Fruit fly (Drosophila melanogaster): ENCODE data around the gene Ost48.

Gene Ost48

dm6 chrX:9134922-9135453 lies 23.3 kb downstream of the Ost48 start, which contains the start of gene fend (continued):
- TF ChIP-seq sim (GFP tag; IDR thresholded peaks at IDR 0.05) (no peak), p53 (GFP tag; optimal IDR thresholded peaks at IDR 0.05) (no peak), GATAe (GFP tag; conservative IDR thresholded peaks at IDR 0.05) (no peak), gcm2 (GFP tag; optimal IDR thresholded peaks at IDR 0.05) (no peak), CG4730 (GFP tag; IDR thresholded peaks at IDR 0.05) (no peak), kah (GFP tag; optimal IDR thresholded peaks at IDR 0.05) (no peak), CG3995 (GFP tag; optimal IDR thresholded peaks at IDR 0.05) (no peak), CG13287 (GFP tag; IDR thresholded peaks at IDR 0.05; ENCODE audit: partially characterized antibody) (no peak), Lim3 (GFP tag; IDR thresholded peaks at IDR 0.05) (no peak), pzg (GFP tag; optimal IDR thresholded peaks at IDR 0.05) (no peak), pho (GFP tag; optimal IDR thresholded peaks at IDR 0.05) (no peak), Lhr (GFP tag; optimal IDR thresholded peaks at IDR 0.05) (peak; percentile 14), CG31388 (GFP tag; optimal IDR thresholded peaks at IDR 0.05) (no peak), CG14667 (GFP tag; IDR thresholded peaks at IDR 0.05) (no peak), salm (tag; optimal IDR thresholded peaks at IDR 0.05) (no peak), Drgx (GFP tag; IDR thresholded peaks at IDR 0.05) (no peak), CG17829 (tag; optimal IDR thresholded peaks at IDR 0.05) (peak; percentile 61), CrebB (tag; optimal IDR thresholded peaks at IDR 0.05) (no peak), ato (GFP tag; IDR thresholded peaks at IDR 0.05; ENCODE audit: partially characterized antibody) (no peak), org-1 (GFP tag; optimal IDR thresholded peaks at IDR 0.05) (no peak), CG10267 (tag; optimal IDR thresholded peaks at IDR 0.05) (peak; percentile 46), fru (optimal IDR thresholded peaks at IDR 0.05) (no peak), CG32767 (GFP tag; IDR thresholded peaks at IDR 0.05) (no peak), CG10979 (tag; optimal IDR thresholded peaks at IDR 0.05) (peak; percentile 31), maf-S (GFP tag; optimal IDR thresholded peaks at IDR 0.05) (no peak), gem (tag; optimal IDR thresholded peaks at IDR 0.05) (peak; percentile 57), CG2875 (GFP tag; optimal IDR thresholded peaks at IDR 0.05) (no peak), CG12071 (GFP tag; optimal IDR thresholded peaks at IDR 0.05) (no peak), CG2199 (GFP tag; IDR thresholded peaks at IDR 0.05) (no peak), CG4360 (GFP tag; IDR thresholded peaks at IDR 0.05) (peak; percentile 4; the same call in 1 of the 2 replicates), CG34224 (GFP tag; IDR thresholded peaks at IDR 0.05; ENCODE audit: partially characterized antibody) (no peak), cato (GFP tag; optimal IDR thresholded peaks at IDR 0.05; ENCODE audit: borderline replicate concordance) (no peak), BEAF-32 (GFP tag; optimal IDR thresholded peaks at IDR 0.05) (no peak), CG3163 (GFP tag; optimal IDR thresholded peaks at IDR 0.05) (no peak), Dad (GFP tag; optimal IDR thresholded peaks at IDR 0.05) (no peak), CG1602 (GFP tag; optimal IDR thresholded peaks at IDR 0.05) (no peak), onecut (GFP tag; IDR thresholded peaks at IDR 0.05) (no peak), Hr39 (optimal IDR thresholded peaks at IDR 0.05) (no peak), insv (GFP tag; optimal IDR thresholded peaks at IDR 0.05) (peak in 1 of 2 experiments; percentile 68), hbn (GFP tag; IDR thresholded peaks at IDR 0.05; ENCODE audit: partially characterized antibody) (no peak), CG1024 (GFP tag; IDR thresholded peaks at IDR 0.05) (no peak), CG15011 (GFP tag; optimal IDR thresholded peaks at IDR 0.05) (peak; percentile 34), luna (GFP tag; optimal IDR thresholded peaks at IDR 0.05) (no peak), CG3065 (GFP tag; optimal IDR thresholded peaks at IDR 0.05) (no peak), fd64A (GFP tag; optimal IDR thresholded peaks at IDR 0.05) (no peak), Meics (GFP tag; optimal IDR thresholded peaks at IDR 0.05) (peak; percentile 53), tap (tag; optimal IDR thresholded peaks at IDR 0.05) (peak; percentile 45), croc (GFP tag; conservative IDR thresholded peaks at IDR 0.05) (no peak), CG11723 (GFP tag; optimal IDR thresholded peaks at IDR 0.05) (peak; percentile 11), tll (GFP tag; optimal IDR thresholded peaks at IDR 0.05) (no peak), CG17186 (GFP tag; optimal IDR thresholded peaks at IDR 0.05) (no peak), CG32532 (GFP tag; IDR thresholded peaks at IDR 0.05) (peak; percentile 28; the same call in 1 of the 2 replicates)
